Worm (Caenorhabditis elegans) whole organism, young adult: ENCODE results near the gene clec-215.

Experiments used
- B0035.1 ChIP-seq: sonication (generic microtip); optimal IDR thresholded peaks from 2 replicates; lab custom pipeline; 2016; ENCODE audit warnings: missing genetic modification characterization, mild to moderate bottlenecking, missing compliant biosample characterization, missing genotype, missing genetic modification reagents
- F33H1.4 ChIP-seq: fragments of 200-800 bp; sonication (Bioruptor generic); IDR thresholded peaks from 2 replicates; pipeline ENCODE4 v1.3.6; 2022; ENCODE audit warnings: missing genetic modification reagents, missing genetic modification characterization, missing compliant biosample characterization
- F39B2.1 ChIP-seq: fragments of 200-800 bp; sonication (Bioruptor generic); IDR thresholded peaks from 2 replicates; pipeline ENCODE4 v1.3.6; 2022; ENCODE audit warnings: missing genetic modification reagents, missing genetic modification characterization, missing compliant biosample characterization
- F49E8.2 ChIP-seq: sonication (generic microtip); optimal IDR thresholded peaks from 3 replicates; lab custom pipeline; 2017; ENCODE audit warnings: missing genetic modification characterization, mild to moderate bottlenecking, missing compliant biosample characterization, antibody characterized with exemption, moderate library complexity; ENCODE audit not compliant: insufficient read depth
- F57A8.1 ChIP-seq: fragments of 200-800 bp; sonication (Bioruptor generic); optimal IDR thresholded peaks from 2 replicates; lab custom pipeline; 2018; ENCODE audit warnings: mild to moderate bottlenecking, missing genetic modification characterization, moderate library complexity, missing compliant biosample characterization
- K12H6.12 ChIP-seq: fragments of 200-800 bp; sonication (Bioruptor generic); optimal IDR thresholded peaks from 2 replicates; lab custom pipeline; 2018; ENCODE audit warnings: mild to moderate bottlenecking, missing genetic modification characterization, missing compliant biosample characterization
- Y56A3A.18 ChIP-seq: fragments of 200-800 bp; sonication (Bioruptor generic); IDR thresholded peaks from 2 replicates; pipeline ENCODE4 v1.3.6; 2022; ENCODE audit warnings: missing genetic modification reagents, missing genetic modification characterization, missing compliant biosample characterization
- Y67H2A.10 ChIP-seq: fragments of 200-800 bp; sonication (Bioruptor generic); conservative IDR thresholded peaks from 2 replicates; pipeline ENCODE4 v1.3.6; 2022; ENCODE audit warnings: missing genetic modification reagents, missing genetic modification characterization, missing compliant biosample characterization
- Y95B8A.8 ChIP-seq: fragments of 200-800 bp; sonication (Bioruptor generic); IDR thresholded peaks from 2 replicates; pipeline ENCODE4 v1.3.6; 2022; ENCODE audit warnings: missing genetic modification reagents, missing genetic modification characterization, missing compliant biosample characterization
- ccch-3 ChIP-seq: fragments of 200-800 bp; sonication (Bioruptor generic); optimal IDR thresholded peaks from 2 replicates; lab custom pipeline; 2018; ENCODE audit warnings: mild to moderate bottlenecking, missing genetic modification characterization, missing compliant biosample characterization
- ceh-58 ChIP-seq: fragments of 200-800 bp; sonication (Bioruptor generic); IDR thresholded peaks from 2 replicates; pipeline ENCODE4 v1.3.6; 2022; ENCODE audit warnings: missing genetic modification characterization, missing compliant biosample characterization
- chd-7 ChIP-seq: sonication (generic microtip); optimal IDR thresholded peaks from 2 replicates; lab custom pipeline; 2016; ENCODE audit warnings: mild to moderate bottlenecking, missing genetic modification characterization, moderate library complexity, missing compliant biosample characterization
- dpl-1 ChIP-seq: fragments of 150-350 bp; optimal IDR thresholded peaks from 2 replicates; lab custom pipeline; 2014; ENCODE audit warnings: missing biosample characterization, missing genetic modification reagents, missing genetic modification characterization
- efl-1 ChIP-seq: fragments of 150-350 bp; optimal IDR thresholded peaks from 2 replicates; lab custom pipeline; 2014; ENCODE audit warnings: missing biosample characterization, missing genetic modification reagents, missing genetic modification characterization
- egl-44 ChIP-seq: fragments of 200-800 bp; sonication (Bioruptor generic); IDR thresholded peaks from 2 replicates; pipeline ENCODE4 v1.3.6; 2022; ENCODE audit warnings: missing genetic modification reagents, missing genetic modification characterization, missing compliant biosample characterization
- him-1 ChIP-seq: sonication (generic microtip); optimal IDR thresholded peaks from 2 replicates; lab custom pipeline; 2016; ENCODE audit warnings: missing genotype, missing genetic modification reagents, missing genetic modification characterization, missing compliant biosample characterization
- hrde-1 ChIP-seq: sonication (generic microtip); optimal IDR thresholded peaks from 2 replicates; lab custom pipeline; 2016; ENCODE audit warnings: missing genetic modification characterization, mild to moderate bottlenecking, missing compliant biosample characterization, moderate library complexity, missing genotype, missing genetic modification reagents, borderline replicate concordance
- hsf-1 ChIP-seq: fragments of 200-800 bp; sonication (Bioruptor generic); IDR thresholded peaks from 2 replicates; pipeline ENCODE4 v1.3.6; 2022; ENCODE audit warnings: missing genetic modification reagents, missing genetic modification characterization, missing compliant biosample characterization
- lag-1 ChIP-seq: fragments of 200-800 bp; sonication (Bioruptor generic); IDR thresholded peaks from 2 replicates; pipeline ENCODE4 v1.3.6; 2022; ENCODE audit warnings: missing genetic modification reagents, missing genetic modification characterization, missing compliant biosample characterization
- let-607 ChIP-seq, 2 experiments: fragments of 200-800 bp in 1 of 2; sonication (Bioruptor generic) in 1 of 2; sonication (generic microtip) in 1 of 2; optimal IDR thresholded peaks; 2 replicates each; lab custom pipeline; 2016 to 2018; ENCODE audit warnings: mild to moderate bottlenecking in 2 of 2, missing compliant biosample characterization in 2 of 2, missing genetic modification characterization in 2 of 2, moderate library complexity in 2 of 2, missing genotype in 1 of 2
- lin-40 ChIP-seq: sonication (generic microtip); optimal IDR thresholded peaks from 2 replicates; lab custom pipeline; 2016; ENCODE audit warnings: missing genetic modification characterization, mild to moderate bottlenecking, missing compliant biosample characterization, missing genotype, missing genetic modification reagents
- lsl-1 ChIP-seq: fragments of 200-800 bp; sonication (Bioruptor generic); optimal IDR thresholded peaks from 2 replicates; lab custom pipeline; 2018; ENCODE audit warnings: mild to moderate bottlenecking, missing genetic modification characterization, moderate library complexity, missing compliant biosample characterization
- lsy-27 ChIP-seq: sonication (generic microtip); optimal IDR thresholded peaks from 2 replicates; lab custom pipeline; 2017; ENCODE audit warnings: missing genetic modification characterization, mild to moderate bottlenecking, missing compliant biosample characterization, antibody characterized with exemption, missing genotype, borderline replicate concordance; ENCODE audit not compliant: insufficient read depth
- madf-6 ChIP-seq: fragments of 200-800 bp; sonication (Bioruptor generic); IDR thresholded peaks from 2 replicates; pipeline ENCODE4 v1.3.6; 2022; ENCODE audit warnings: missing genetic modification reagents, missing genetic modification characterization, missing compliant biosample characterization
- madf-8 ChIP-seq: fragments of 200-800 bp; sonication (Bioruptor generic); conservative IDR thresholded peaks from 2 replicates; pipeline ENCODE4 v1.3.6; 2022; ENCODE audit warnings: missing genetic modification reagents, missing genetic modification characterization, missing compliant biosample characterization
- nfya-1 ChIP-seq: sonication (generic microtip); optimal IDR thresholded peaks from 2 replicates; lab custom pipeline; 2017; ENCODE audit warnings: antibody characterized with exemption, missing compliant biosample characterization, missing genetic modification characterization, borderline replicate concordance; ENCODE audit not compliant: insufficient read depth
- nhr-27 ChIP-seq: fragments of 200-800 bp; sonication (Bioruptor generic); optimal IDR thresholded peaks from 2 replicates; lab custom pipeline; 2018; ENCODE audit warnings: mild to moderate bottlenecking, missing genetic modification characterization, moderate library complexity, missing compliant biosample characterization
- nhr-80 ChIP-seq: sonication (generic microtip); optimal IDR thresholded peaks from 2 replicates; lab custom pipeline; 2016; ENCODE audit warnings: missing genetic modification characterization, missing compliant biosample characterization
- pbrm-1 ChIP-seq: fragments of 200-800 bp; sonication (Bioruptor generic); IDR thresholded peaks from 2 replicates; pipeline ENCODE4 v1.3.6; 2022; ENCODE audit warnings: missing genetic modification reagents, missing genetic modification characterization, missing compliant biosample characterization
- rcor-1 ChIP-seq: fragments of 200-800 bp; sonication (Bioruptor generic); IDR thresholded peaks from 2 replicates; pipeline ENCODE4 v1.3.6; 2022; ENCODE audit warnings: missing genetic modification reagents, missing genetic modification characterization, missing compliant biosample characterization
- rec-8 ChIP-seq, 2 experiments: sonication (generic microtip); optimal IDR thresholded peaks; 2 replicates each; lab custom pipeline; 2016; ENCODE audit warnings: mild to moderate bottlenecking in 2 of 2, missing genetic modification characterization in 2 of 2, missing genetic modification reagents in 2 of 2, missing genotype in 2 of 2, missing biosample characterization in 1 of 2, missing compliant biosample characterization in 1 of 2, moderate library complexity in 1 of 2
- snpc-1.1 ChIP-seq: sonication (generic microtip); optimal IDR thresholded peaks from 2 replicates; lab custom pipeline; 2017; ENCODE audit warnings: missing genetic modification characterization, mild to moderate bottlenecking, missing compliant biosample characterization, antibody characterized with exemption, moderate library complexity, missing genotype, missing genetic modification reagents; ENCODE audit not compliant: insufficient read depth
- unc-62 ChIP-seq: fragments of 150-350 bp; optimal IDR thresholded peaks from 2 replicates; lab custom pipeline; 2014; ENCODE audit warnings: missing biosample characterization, missing genetic modification reagents, missing genetic modification characterization
- xnd-1 ChIP-seq: sonication (generic microtip); optimal IDR thresholded peaks from 2 replicates; lab custom pipeline; 2016; ENCODE audit warnings: missing genotype, missing genetic modification reagents, missing genetic modification characterization, missing compliant biosample characterization
- zfh-2 ChIP-seq: fragments of 200-800 bp; sonication (Bioruptor generic); conservative IDR thresholded peaks from 2 replicates; pipeline ENCODE4 v1.3.6; 2022; ENCODE audit warnings: missing genetic modification reagents, missing genetic modification characterization, missing compliant biosample characterization
- zim-3 ChIP-seq: sonication (generic microtip); optimal IDR thresholded peaks from 2 replicates; lab custom pipeline; 2017; ENCODE audit warnings: mild to moderate bottlenecking, missing genetic modification characterization, moderate library complexity, missing compliant biosample characterization
- ztf-28 ChIP-seq: fragments of 200-800 bp; sonication (Bioruptor generic); IDR thresholded peaks from 2 replicates; pipeline ENCODE4 v1.3.6; 2022; ENCODE audit warnings: missing genetic modification reagents, missing genetic modification characterization, missing compliant biosample characterization

clec-215 gene

DNA sequence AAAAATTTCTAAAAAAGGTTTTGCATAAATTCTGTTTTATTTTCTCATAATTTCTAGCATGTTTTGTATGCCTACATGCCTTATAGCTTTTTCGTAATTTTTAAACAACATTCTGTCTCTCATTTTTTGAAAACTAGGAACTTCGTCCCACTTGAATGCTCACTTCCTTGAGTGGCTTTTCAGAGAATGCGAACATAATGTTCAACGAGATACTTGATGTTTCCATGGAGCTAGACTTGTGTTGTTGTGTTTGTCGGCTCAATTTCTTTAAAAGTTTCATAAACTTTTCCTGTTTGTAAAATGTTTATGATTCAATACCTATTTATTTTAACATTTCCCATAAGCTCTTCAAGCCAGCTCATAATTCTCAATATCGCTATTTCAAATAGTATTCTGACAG, 7.3 kb upstream of the clec-215 start, which contains the start of gene clec-213:
Gene clec-213, plus strand, starts transcription at position 301 of the 400 bp plus-strand sequence.
- no peak for TF ChIP-seq Y95B8A.8 (GFP tag; lab: Robert Waterston, UW)
- no peak for TF ChIP-seq ccch-3 (GFP tag; lab: Kevin White, UChicago)
- TF ChIP-seq let-607 (tag; optimal IDR thresholded peaks at IDR 0.05; lab: Kevin White, UChicago) = no peak
- TF ChIP-seq lag-1 (GFP tag; lab: Robert Waterston, UW) = no peak
- no peak for TF ChIP-seq B0035.1 (tag; lab: Kevin White, UChicago)
- TF ChIP-seq lin-40 (tag; lab: Kevin White, UChicago) = no peak
- no peak for TF ChIP-seq ceh-58 (GFP tag; lab: Robert Waterston, UW)
- no peak for TF ChIP-seq lsy-27
- TF ChIP-seq Y56A3A.18 (GFP tag; lab: Robert Waterston, UW) = no peak
- no peak for TF ChIP-seq rcor-1
- TF ChIP-seq hrde-1 (tag; lab: Kevin White, UChicago) = no peak
- TF ChIP-seq chd-7 (tag; lab: Kevin White, UChicago) = no peak
- TF ChIP-seq zfh-2 (GFP tag; lab: Robert Waterston, UW) = no peak
- TF ChIP-seq nhr-80 (tag; lab: Kevin White, UChicago) = no peak
- no peak for TF ChIP-seq snpc-1.1 (tag; lab: Kevin White, UChicago)
- no peak for TF ChIP-seq zim-3
- TF ChIP-seq pbrm-1 = no peak
- TF ChIP-seq ztf-28 (GFP tag; lab: Robert Waterston, UW) = no peak
- no peak for TF ChIP-seq unc-62 (GFP tag; lab: Kevin White, UChicago)

DNA sequence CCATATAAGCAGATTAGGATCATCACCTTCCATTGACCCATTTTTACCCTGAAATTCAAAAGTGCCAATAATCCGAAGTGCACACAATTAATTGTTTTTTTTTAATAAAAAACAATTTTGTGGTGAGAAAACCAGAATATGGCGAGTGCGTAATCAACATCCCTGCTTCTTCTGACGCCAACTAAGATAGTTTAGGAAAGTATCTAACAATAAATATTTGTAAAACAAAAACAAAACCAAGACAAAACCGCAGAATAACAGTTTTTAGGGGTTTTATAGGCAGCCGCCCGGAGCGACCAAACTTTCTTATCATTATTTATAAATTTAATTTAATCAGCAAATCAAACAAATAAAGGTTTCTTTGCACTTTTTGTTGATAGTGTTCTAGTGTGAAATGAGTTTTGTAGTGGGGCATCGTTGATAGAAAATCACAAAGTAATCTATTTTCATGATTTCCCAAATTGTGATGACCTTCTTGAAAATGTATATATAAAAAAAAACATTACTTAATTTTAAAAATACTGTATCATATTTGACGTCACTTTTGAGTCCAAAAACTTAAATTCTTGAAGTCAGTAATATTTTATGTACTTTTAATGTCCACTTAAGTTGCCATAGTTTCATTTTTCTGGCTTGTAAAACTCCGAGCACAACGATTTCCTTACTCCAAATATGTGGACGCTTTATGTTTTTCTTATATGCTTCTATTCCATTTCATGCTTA, 2.3 kb upstream of the clec-215 start, which contains the start of the genes folt-3 and clec-214:
Gene folt-3, minus strand, starts transcription at position 51 of the 723 bp plus-strand sequence.
Gene clec-214, plus strand, starts transcription at position 673 of the 723 bp plus-strand sequence.
- peak; percentile 25 for TF ChIP-seq nhr-80 (tag; lab: Kevin White, UChicago)
- TF ChIP-seq rec-8 (tag; optimal IDR thresholded peaks at IDR 0.05; lab: Kevin White, UChicago) = no peak
- TF ChIP-seq, all 124 proteins: peak for 1

DNA sequence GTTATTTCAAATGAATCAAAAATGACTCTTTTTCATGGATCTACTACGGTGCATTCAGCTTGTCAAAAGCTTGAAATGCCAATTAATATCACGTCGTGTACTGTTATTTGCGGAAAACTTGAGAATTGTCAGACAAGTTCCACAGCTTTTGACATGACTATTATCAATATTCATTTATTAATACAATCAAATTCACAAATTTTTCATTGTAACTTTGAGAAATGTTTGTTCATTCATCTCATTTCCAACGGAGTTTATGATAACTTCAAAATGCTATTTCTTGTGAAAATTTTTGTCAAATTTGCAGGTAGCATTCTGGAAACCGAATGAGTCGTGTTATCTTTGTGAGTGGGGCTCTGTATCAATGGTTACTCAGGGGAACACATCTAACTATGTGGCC, 6.0 kb downstream of the clec-215 start, which contains the start of gene C50E3.15:
Gene C50E3.15, plus strand, starts transcription at position 301 of the 400 bp plus-strand sequence.
- TF ChIP-seq zfh-2 (GFP tag; lab: Robert Waterston, UW) = no peak
- TF ChIP-seq nhr-27 (tag; lab: Kevin White, UChicago) = no peak
- no peak for TF ChIP-seq him-1
- no peak for TF ChIP-seq nfya-1 (tag; lab: Kevin White, UChicago)

DNA sequence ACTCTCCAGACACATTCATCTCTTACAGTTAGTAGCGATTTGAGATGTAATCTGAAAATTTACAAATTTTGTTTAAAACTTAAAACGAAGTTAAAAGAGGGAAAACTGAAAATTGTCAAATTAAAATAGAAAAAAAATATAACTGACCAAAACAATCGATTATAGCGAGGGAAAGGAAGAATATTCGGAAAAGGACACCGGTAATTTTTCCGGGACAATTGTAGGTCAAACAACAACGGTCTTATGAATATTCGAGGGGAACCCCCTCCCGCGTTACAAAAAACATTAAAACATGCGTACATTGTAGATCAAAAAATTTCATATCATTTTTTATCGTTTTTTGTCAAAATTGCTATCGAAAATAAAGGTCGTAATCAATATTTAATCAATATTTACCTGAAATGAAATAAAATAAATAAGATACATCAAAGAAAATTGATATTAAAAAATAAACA, 9.9 kb downstream of the clec-215 start, which contains the start of gene C50E3.12:
Gene C50E3.12, minus strand, starts transcription at position 51 of the 455 bp plus-strand sequence.
- TF ChIP-seq xnd-1 (tag; lab: Kevin White, UChicago) (peak; percentile 30), F33H1.4 (GFP tag; lab: Robert Waterston, UW) (0 out of 2 replicates have a peak, but pooled peaks have one; percentile 11), egl-44 (GFP tag; lab: Robert Waterston, UW) (no peak), F57A8.1 (no peak), hsf-1 (no peak), K12H6.12 (tag; lab: Kevin White, UChicago) (no peak), dpl-1 (peak; percentile 45), F49E8.2 (tag; lab: Kevin White, UChicago) (no peak), efl-1 (GFP tag; lab: Kevin White, UChicago) (peak; percentile 79), pbrm-1 (no peak), lsl-1 (GFP tag; lab: Kevin White, UChicago) (peak; percentile 5), madf-6 (GFP tag; lab: Robert Waterston, UW) (peak; percentile 89), F39B2.1 (no peak), madf-8 (peak; percentile 75), Y67H2A.10 (GFP tag; lab: Robert Waterston, UW) (no peak)
